Worm (Caenorhabditis elegans) whole organism, mixed stage, embryonic: ENCODE results near the gene spsb-2.

Experiments
- M03D4.4 ChIP-seq: sonication (generic microtip); optimal IDR thresholded peaks from 2 replicates; lab custom pipeline; 2017; ENCODE audit warnings: mild to moderate bottlenecking, missing genetic modification characterization, missing compliant biosample characterization
- bed-3 ChIP-seq: fragments of 200-800 bp; sonication (Bioruptor generic); optimal IDR thresholded peaks from 3 replicates; lab custom pipeline; 2018; ENCODE audit warnings: mild to moderate bottlenecking, missing genetic modification characterization, moderate library complexity, missing compliant biosample characterization
- blmp-1 ChIP-seq: fragments of 150-350 bp; optimal IDR thresholded peaks from 2 replicates; lab custom pipeline; 2014; ENCODE audit warnings: missing biosample characterization, missing genetic modification characterization
- ceh-39 ChIP-seq: fragments of 150-350 bp; optimal IDR thresholded peaks from 2 replicates; lab custom pipeline; 2014; ENCODE audit warnings: missing biosample characterization, missing genetic modification characterization
- ceh-43 ChIP-seq: fragments of 200-800 bp; sonication (Bioruptor generic); optimal IDR thresholded peaks from 2 replicates; lab custom pipeline; 2018; ENCODE audit warnings: mild to moderate bottlenecking, missing genetic modification characterization, moderate library complexity, missing compliant biosample characterization
- ceh-83 ChIP-seq: fragments of 200-800 bp; sonication (Bioruptor generic); optimal IDR thresholded peaks from 2 replicates; lab custom pipeline; 2018; ENCODE audit warnings: mild to moderate bottlenecking, missing genetic modification characterization, missing compliant biosample characterization
- ces-1 ChIP-seq: fragments of 150-350 bp; optimal IDR thresholded peaks from 2 replicates; lab custom pipeline; 2014; ENCODE audit warnings: missing biosample characterization, missing genetic modification reagents, missing genetic modification characterization
- cnd-1 ChIP-seq: fragments of 200-800 bp; sonication (Bioruptor generic); optimal IDR thresholded peaks from 2 replicates; lab custom pipeline; 2018; ENCODE audit warnings: mild to moderate bottlenecking, missing genetic modification characterization, missing compliant biosample characterization
- drap-1 ChIP-seq: fragments of 200-800 bp; sonication (Bioruptor generic); optimal IDR thresholded peaks from 3 replicates; lab custom pipeline; 2018; ENCODE audit warnings: mild to moderate bottlenecking, missing genetic modification characterization, missing compliant biosample characterization
- elt-1 ChIP-seq: sonication (generic microtip); optimal IDR thresholded peaks from 2 replicates; lab custom pipeline; 2017; ENCODE audit warnings: missing genetic modification characterization, mild to moderate bottlenecking, missing compliant biosample characterization, antibody characterized with exemption, moderate library complexity, borderline replicate concordance; ENCODE audit not compliant: insufficient read depth
- elt-3 ChIP-seq: fragments of 150-350 bp; optimal IDR thresholded peaks from 2 replicates; lab custom pipeline; 2014; ENCODE audit warnings: missing biosample characterization, missing genetic modification characterization
- flh-1 ChIP-seq: fragments of 200-800 bp; sonication (Bioruptor generic); optimal IDR thresholded peaks from 2 replicates; lab custom pipeline; 2018; ENCODE audit warnings: mild to moderate bottlenecking, missing genetic modification characterization, moderate library complexity, missing compliant biosample characterization
- ham-2 ChIP-seq: fragments of 200-800 bp; sonication (Bioruptor generic); optimal IDR thresholded peaks from 2 replicates; lab custom pipeline; 2018; ENCODE audit warnings: mild to moderate bottlenecking, missing genetic modification characterization, missing compliant biosample characterization
- hlh-1 ChIP-seq: fragments of 150-350 bp; optimal IDR thresholded peaks from 2 replicates; lab custom pipeline; 2014; ENCODE audit warnings: missing biosample characterization, missing genetic modification reagents, missing genetic modification characterization
- lin-13 ChIP-seq: fragments of 150-350 bp; optimal IDR thresholded peaks from 2 replicates; lab custom pipeline; 2014; ENCODE audit warnings: missing biosample characterization, missing genetic modification characterization
- lin-32 ChIP-seq: fragments of 200-800 bp; sonication (Bioruptor generic); optimal IDR thresholded peaks from 2 replicates; lab custom pipeline; 2018; ENCODE audit warnings: mild to moderate bottlenecking, missing genetic modification characterization, missing compliant biosample characterization
- lsy-2 ChIP-seq: fragments of 150-350 bp; optimal IDR thresholded peaks from 2 replicates; lab custom pipeline; 2014; ENCODE audit warnings: missing biosample characterization, missing genetic modification characterization
- mab-5 ChIP-seq: fragments of 150-350 bp; optimal IDR thresholded peaks from 2 replicates; lab custom pipeline; 2014; ENCODE audit warnings: missing biosample characterization, missing genetic modification characterization
- mep-1 ChIP-seq: fragments of 150-350 bp; optimal IDR thresholded peaks from 2 replicates; lab custom pipeline; 2017; ENCODE audit warnings: missing biosample characterization, missing genetic modification reagents, missing genetic modification characterization, inconsistent platforms
- mls-2 ChIP-seq: sonication (generic microtip); optimal IDR thresholded peaks from 2 replicates; lab custom pipeline; 2016; ENCODE audit warnings: mild to moderate bottlenecking, missing genetic modification characterization, moderate library complexity, missing compliant biosample characterization
- nhr-12 ChIP-seq: fragments of 150-350 bp; optimal IDR thresholded peaks from 2 replicates; lab custom pipeline; 2014; ENCODE audit warnings: missing biosample characterization, missing genetic modification characterization
- nhr-2 ChIP-seq: fragments of 150-350 bp; optimal IDR thresholded peaks from 2 replicates; lab custom pipeline; 2014; ENCODE audit warnings: missing biosample characterization, missing genetic modification characterization
- nhr-237 ChIP-seq: fragments of 150-350 bp; optimal IDR thresholded peaks from 2 replicates; lab custom pipeline; 2014; ENCODE audit warnings: missing biosample characterization, missing genetic modification characterization
- nhr-28 ChIP-seq: fragments of 150-350 bp; optimal IDR thresholded peaks from 2 replicates; lab custom pipeline; 2014; ENCODE audit warnings: missing biosample characterization, missing genetic modification characterization
- nhr-76 ChIP-seq: sonication (generic microtip); optimal IDR thresholded peaks from 2 replicates; lab custom pipeline; 2017; ENCODE audit warnings: missing biosample characterization, missing genetic modification characterization
- pha-4 ChIP-seq: fragments of 150-350 bp; optimal IDR thresholded peaks from 2 replicates; lab custom pipeline; 2018; ENCODE audit warnings: missing biosample characterization, missing genetic modification reagents, missing genetic modification characterization
- sem-2 ChIP-seq: fragments of 200-800 bp; sonication (Bioruptor generic); optimal IDR thresholded peaks from 2 replicates; lab custom pipeline; 2018; ENCODE audit warnings: mild to moderate bottlenecking, missing genetic modification characterization, missing compliant biosample characterization
- snpc-4 ChIP-seq: fragments of 150-350 bp; optimal IDR thresholded peaks from 2 replicates; lab custom pipeline; 2014; ENCODE audit warnings: missing biosample characterization, missing genetic modification characterization
- sptf-1 ChIP-seq: sonication (generic microtip); optimal IDR thresholded peaks from 2 replicates; lab custom pipeline; 2017; ENCODE audit warnings: mild to moderate bottlenecking, missing genetic modification characterization, moderate library complexity, missing compliant biosample characterization
- tbx-8 ChIP-seq: fragments of 200-800 bp; sonication (Bioruptor generic); optimal IDR thresholded peaks from 2 replicates; lab custom pipeline; 2018; ENCODE audit warnings: mild to moderate bottlenecking, missing genetic modification characterization, moderate library complexity, missing compliant biosample characterization
- unc-120 ChIP-seq: sonication (generic microtip); optimal IDR thresholded peaks from 2 replicates; lab custom pipeline; 2017; ENCODE audit warnings: missing genetic modification characterization, missing compliant biosample characterization; ENCODE audit not compliant: poor library complexity, severe bottlenecking
- unc-39 ChIP-seq: fragments of 150-350 bp; optimal IDR thresholded peaks from 2 replicates; lab custom pipeline; 2014; ENCODE audit warnings: missing biosample characterization, missing genetic modification characterization
- unc-62 ChIP-seq: fragments of 150-350 bp; optimal IDR thresholded peaks from 2 replicates; lab custom pipeline; 2014; ENCODE audit warnings: missing biosample characterization, missing genetic modification reagents, missing genetic modification characterization
- zip-8 ChIP-seq: fragments of 150-350 bp; optimal IDR thresholded peaks from 2 replicates; lab custom pipeline; 2014; ENCODE audit warnings: missing biosample characterization, missing genetic modification characterization
- ztf-11 ChIP-seq: fragments of 150-350 bp; optimal IDR thresholded peaks from 2 replicates; lab custom pipeline; 2014; ENCODE audit warnings: missing biosample characterization, missing genetic modification characterization

spsb-2 gene

ce11 chrII:15260551-15260950 lies 30.4 kb downstream of the spsb-2 start:
- TF ChIP-seq elt-1 (tag; lab: Kevin White, UChicago) (no peak), M03D4.4 (no peak)
- TF ChIP-seq, all 35 proteins: peak for 0

- TF ChIP-seq sptf-1 (tag; lab: Kevin White, UChicago) (peak; percentile 24), cnd-1 (tag; lab: Kevin White, UChicago) (peak; percentile 6), unc-62 (GFP tag; lab: Kevin White, UChicago) (no peak)
- TF ChIP-seq, all 35 proteins: peak for 2
Measured at ce11 chrII:15261082-15261481, 30.9 kb downstream of the spsb-2 start.

- no peak for TF ChIP-seq ztf-11 (tag; lab: Kevin White, UChicago)
- TF ChIP-seq ceh-83 (GFP tag; lab: Kevin White, UChicago): no peak
- no peak for TF ChIP-seq ceh-43 (GFP tag; lab: Kevin White, UChicago)
- TF ChIP-seq ceh-39 (tag; lab: Kevin White, UChicago): no peak
- no peak for TF ChIP-seq lin-32 (GFP tag; lab: Kevin White, UChicago)
- TF ChIP-seq mep-1 (tag; lab: Kevin White, UChicago): peak; percentile 53
- TF ChIP-seq ham-2 (GFP tag; lab: Kevin White, UChicago): peak; percentile 98
- TF ChIP-seq mab-5 (tag; lab: Kevin White, UChicago): no peak
- peak; percentile 36 for TF ChIP-seq cnd-1 (tag; lab: Kevin White, UChicago)
- TF ChIP-seq nhr-2 (tag; lab: Kevin White, UChicago): no peak
- no peak for TF ChIP-seq ces-1 (GFP tag; lab: Kevin White, UChicago)
- no peak for TF ChIP-seq flh-1 (GFP tag; lab: Kevin White, UChicago)
- TF ChIP-seq unc-39 (tag; lab: Kevin White, UChicago): no peak
- TF ChIP-seq zip-8 (tag; lab: Kevin White, UChicago): no peak
- no peak for TF ChIP-seq nhr-76 (tag; lab: Kevin White, UChicago)
- TF ChIP-seq lsy-2 (tag; lab: Kevin White, UChicago): peak; percentile 32
- peak; percentile 63 for TF ChIP-seq blmp-1
- peak; percentile 17 for TF ChIP-seq unc-62 (GFP tag; lab: Kevin White, UChicago)
- TF ChIP-seq sem-2 (GFP tag; lab: Kevin White, UChicago): peak; percentile 33
- TF ChIP-seq unc-120 (tag; lab: Kevin White, UChicago): peak; percentile 55
- no peak for TF ChIP-seq nhr-28 (tag; lab: Kevin White, UChicago)
- TF ChIP-seq pha-4 (tag; lab: Kevin White, UChicago): peak; percentile 87
- no peak for TF ChIP-seq elt-3 (tag; lab: Kevin White, UChicago)
- TF ChIP-seq snpc-4 (tag; lab: Kevin White, UChicago): no peak
- TF ChIP-seq mls-2: peak; percentile 73
- TF ChIP-seq bed-3 (GFP tag; lab: Kevin White, UChicago): no peak
- peak; percentile 8 for TF ChIP-seq lin-13 (tag; lab: Kevin White, UChicago)
- no peak for TF ChIP-seq nhr-12
- TF ChIP-seq nhr-237 (tag; lab: Kevin White, UChicago): peak; percentile 66
- TF ChIP-seq sptf-1 (tag; lab: Kevin White, UChicago): peak; percentile 59
- TF ChIP-seq drap-1 (GFP tag; lab: Kevin White, UChicago): no peak
- no peak for TF ChIP-seq elt-1 (tag; lab: Kevin White, UChicago)
- peak; percentile 38 for TF ChIP-seq M03D4.4
- no peak for TF ChIP-seq hlh-1 (tag; lab: Kevin White, UChicago)
- peak; percentile 61 for TF ChIP-seq tbx-8 (GFP tag; lab: Kevin White, UChicago)
Measured at ce11 chrII:15263054-15263755, 33.1 kb downstream of the spsb-2 start.

ce11 chrII:15264593-15264992 lies 34.5 kb downstream of the spsb-2 start:
- no peak for TF ChIP-seq blmp-1
- peak; percentile 26 for TF ChIP-seq flh-1 (GFP tag; lab: Kevin White, UChicago)
- TF ChIP-seq pha-4 (tag; lab: Kevin White, UChicago): peak; percentile 18
- TF ChIP-seq sptf-1 (tag; lab: Kevin White, UChicago): peak; percentile 43
- peak; percentile 24 for TF ChIP-seq sem-2 (GFP tag; lab: Kevin White, UChicago)
- TF ChIP-seq drap-1 (GFP tag; lab: Kevin White, UChicago): peak; percentile 55
- no peak for TF ChIP-seq ces-1 (GFP tag; lab: Kevin White, UChicago)
- TF ChIP-seq unc-62 (GFP tag; lab: Kevin White, UChicago): no peak
- no peak for TF ChIP-seq unc-120 (tag; lab: Kevin White, UChicago)
- peak; percentile 32 for TF ChIP-seq mls-2
- TF ChIP-seq cnd-1 (tag; lab: Kevin White, UChicago): no peak
